Worm (Caenorhabditis elegans) whole organism, L3 larva: Measurements from ENCODE around the gene wht-8.

Experiments used
- R02D3.7 ChIP-seq: fragments of 150-350 bp; optimal IDR thresholded peaks from 2 replicates; lab custom pipeline; 2014; ENCODE audit warnings: missing biosample characterization, missing genetic modification characterization
- ama-1 ChIP-seq: fragments of 150-350 bp; optimal IDR thresholded peaks from 2 replicates; lab custom pipeline; 2018
- ceh-82 ChIP-seq: fragments of 150-350 bp; optimal IDR thresholded peaks from 2 replicates; lab custom pipeline; 2014; ENCODE audit warnings: missing biosample characterization, missing genetic modification characterization
- elt-1 ChIP-seq: fragments of 150-350 bp; optimal IDR thresholded peaks from 2 replicates; lab custom pipeline; 2014; ENCODE audit warnings: missing biosample characterization, missing genetic modification characterization
- elt-2 ChIP-seq: sonication (generic microtip); optimal IDR thresholded peaks from 2 replicates; lab custom pipeline; 2016; ENCODE audit warnings: missing genetic modification reagents, mild to moderate bottlenecking, missing genetic modification characterization, missing compliant biosample characterization
- fos-1 ChIP-seq: fragments of 150-350 bp; optimal IDR thresholded peaks from 2 replicates; lab custom pipeline; 2014; ENCODE audit warnings: missing biosample characterization, missing genetic modification characterization
- jun-1 ChIP-seq: fragments of 150-350 bp; optimal IDR thresholded peaks from 2 replicates; lab custom pipeline; 2014; ENCODE audit warnings: missing biosample characterization, missing genetic modification reagents, missing genetic modification characterization
- lin-15B ChIP-seq: fragments of 150-350 bp; optimal IDR thresholded peaks from 2 replicates; lab custom pipeline; 2014; ENCODE audit warnings: missing biosample characterization, missing genetic modification characterization
- nhr-12 ChIP-seq: fragments of 150-350 bp; optimal IDR thresholded peaks from 2 replicates; lab custom pipeline; 2014; ENCODE audit warnings: missing biosample characterization, missing genetic modification characterization
- nhr-237 ChIP-seq: fragments of 150-350 bp; optimal IDR thresholded peaks from 2 replicates; lab custom pipeline; 2014; ENCODE audit warnings: missing biosample characterization, missing genetic modification characterization
- nhr-76 ChIP-seq: fragments of 150-350 bp; sonication (generic microtip); optimal IDR thresholded peaks from 5 replicates; lab custom pipeline; 2014; ENCODE audit warnings: missing biosample characterization, missing genetic modification characterization
- snpc-4 ChIP-seq: fragments of 150-350 bp; optimal IDR thresholded peaks from 2 replicates; lab custom pipeline; 2014; ENCODE audit warnings: missing biosample characterization, missing genetic modification characterization
- unc-39 ChIP-seq: sonication (generic microtip); optimal IDR thresholded peaks from 4 replicates; lab custom pipeline; 2017; ENCODE audit warnings: missing biosample characterization, missing genetic modification characterization
- ztf-11 ChIP-seq: fragments of 150-350 bp; optimal IDR thresholded peaks from 2 replicates; lab custom pipeline; 2014; ENCODE audit warnings: missing biosample characterization, missing genetic modification characterization

ce11 chrIII:11169680-11170079, 48.9 kb upstream of the wht-8 start:
- TF ChIP-seq nhr-12 (no peak), nhr-76 (no peak), lin-15B (tag; lab: Kevin White, UChicago) (no peak), jun-1 (tag; lab: Kevin White, UChicago) (no peak), ztf-11 (tag; lab: Kevin White, UChicago) (no peak), ama-1 (lab: Kevin White, UChicago) (no peak), R02D3.7 (tag; lab: Kevin White, UChicago) (no peak), ceh-82 (tag; lab: Kevin White, UChicago) (no peak), snpc-4 (tag; lab: Kevin White, UChicago) (no peak), unc-39 (tag; lab: Kevin White, UChicago) (no peak), fos-1 (tag; lab: Kevin White, UChicago) (no peak), elt-2 (tag; lab: Kevin White, UChicago) (no peak), elt-1 (tag; lab: Kevin White, UChicago) (no peak), nhr-237 (tag; lab: Kevin White, UChicago) (no peak)
